Fruit fly (Drosophila melanogaster) whole organism, embryonic: Measurements from ENCODE around the gene Appl.

Experiments used
- Aef1 ChIP-seq: fragments of 200-800 bp; sonication (Bioruptor generic); IDR thresholded peaks from 3 replicates; pipeline ENCODE4 v1.3.6; 2022; ENCODE audit warnings: missing biosample characterization, missing genetic modification characterization
- Awh ChIP-seq: fragments of 200-800 bp; sonication (Bioruptor generic); IDR thresholded peaks from 2 replicates; pipeline ENCODE4, ENCODE4 v1.3.6; 2022; ENCODE audit warnings: missing biosample characterization, missing genetic modification characterization
- B-H2 ChIP-seq: fragments of 200-800 bp; sonication (Bioruptor generic); optimal IDR thresholded peaks from 2 replicates; lab custom pipeline; 2018; ENCODE audit warnings: missing biosample characterization, mild to moderate bottlenecking, missing genetic modification characterization
- BtbVII ChIP-seq: fragments of 200-800 bp; sonication (Bioruptor generic); optimal IDR thresholded peaks from 3 replicates; lab custom pipeline; 2017; ENCODE audit warnings: missing biosample characterization, mild to moderate bottlenecking, missing genetic modification characterization
- CG1024 ChIP-seq: fragments of 200-800 bp; sonication (Bioruptor generic); IDR thresholded peaks from 2 replicates; pipeline ENCODE4 v1.3.6; 2022; ENCODE audit warnings: missing biosample characterization, missing genetic modification characterization
- CG10274 ChIP-seq: fragments of 200-800 bp; sonication (Bioruptor generic); optimal IDR thresholded peaks from 3 replicates; lab custom pipeline; 2017; ENCODE audit warnings: missing biosample characterization, mild to moderate bottlenecking, missing genetic modification characterization
- CG10431 ChIP-seq: fragments of 200-800 bp; sonication (Bioruptor generic); optimal IDR thresholded peaks from 3 replicates; lab custom pipeline; 2018; ENCODE audit warnings: missing biosample characterization, mild to moderate bottlenecking, missing genetic modification characterization
- CG10462 ChIP-seq: fragments of 200-800 bp; sonication (Bioruptor generic); optimal IDR thresholded peaks from 2 replicates; lab custom pipeline; 2016; ENCODE audit warnings: missing biosample characterization, missing genetic modification characterization
- CG10543 ChIP-seq: fragments of 200-800 bp; sonication (Bioruptor generic); optimal IDR thresholded peaks from 3 replicates; lab custom pipeline; 2017; ENCODE audit warnings: missing biosample characterization, mild to moderate bottlenecking, missing genetic modification characterization, moderate library complexity
- CG11093 ChIP-seq: fragments of 200-800 bp; sonication (Bioruptor generic); IDR thresholded peaks from 3 replicates; pipeline ENCODE4 v1.3.6; 2022; ENCODE audit warnings: missing biosample characterization, missing genetic modification characterization
- CG11560 ChIP-seq: fragments of 200-800 bp; sonication (Bioruptor generic); IDR thresholded peaks from 3 replicates; pipeline ENCODE4 v1.3.6; 2022; ENCODE audit warnings: missing biosample characterization, missing genetic modification characterization
- CG11723 ChIP-seq: fragments of 200-800 bp; sonication (Bioruptor generic); optimal IDR thresholded peaks from 2 replicates; lab custom pipeline; 2017; ENCODE audit warnings: missing biosample characterization, mild to moderate bottlenecking, missing genetic modification characterization
- CG12104 ChIP-seq: fragments of 200-800 bp; sonication (Bioruptor generic); optimal IDR thresholded peaks from 3 replicates; lab custom pipeline; 2016; ENCODE audit warnings: missing biosample characterization, missing genetic modification characterization
- CG14667 ChIP-seq: fragments of 200-800 bp; sonication (Bioruptor generic); IDR thresholded peaks from 2 replicates; pipeline ENCODE4 v1.3.6; 2022; ENCODE audit warnings: missing biosample characterization, missing genetic modification characterization
- CG14710 ChIP-seq: fragments of 200-800 bp; sonication (Bioruptor generic); optimal IDR thresholded peaks from 3 replicates; lab custom pipeline; 2019; ENCODE audit warnings: missing biosample characterization, mild to moderate bottlenecking, missing genetic modification characterization, moderate library complexity
- CG15073 ChIP-seq: fragments of 200-800 bp; sonication (Bioruptor generic); optimal IDR thresholded peaks from 2 replicates; lab custom pipeline; 2016; ENCODE audit warnings: missing biosample characterization, missing genetic modification characterization
- CG15269 ChIP-seq: fragments of 200-800 bp; sonication (Bioruptor generic); optimal IDR thresholded peaks from 2 replicates; lab custom pipeline; 2018; ENCODE audit warnings: missing biosample characterization, mild to moderate bottlenecking, missing genetic modification characterization, moderate library complexity
- CG17328 ChIP-seq: fragments of 200-800 bp; sonication (Bioruptor generic); IDR thresholded peaks from 2 replicates; pipeline ENCODE4 v1.3.6; 2022; ENCODE audit warnings: missing biosample characterization, missing genetic modification characterization
- CG1792 ChIP-seq: fragments of 200-800 bp; sonication (Bioruptor generic); optimal IDR thresholded peaks from 2 replicates; lab custom pipeline; 2016; ENCODE audit warnings: missing biosample characterization, missing genetic modification characterization
- CG18619 ChIP-seq: fragments of 200-800 bp; sonication (Bioruptor generic); optimal IDR thresholded peaks from 3 replicates; lab custom pipeline; 2017; ENCODE audit warnings: missing biosample characterization, mild to moderate bottlenecking, missing genetic modification characterization
- CG31224 ChIP-seq: fragments of 200-800 bp; sonication (Bioruptor generic); IDR thresholded peaks from 2 replicates; pipeline ENCODE4 v1.3.6; 2022; ENCODE audit warnings: missing biosample characterization, missing genetic modification characterization
- CG7786 ChIP-seq: fragments of 200-800 bp; sonication (Bioruptor generic); optimal IDR thresholded peaks from 2 replicates; lab custom pipeline; 2016; ENCODE audit warnings: missing biosample characterization, missing genetic modification characterization
- CG7963 ChIP-seq: fragments of 200-800 bp; sonication (Bioruptor generic); IDR thresholded peaks from 3 replicates; pipeline ENCODE4 v1.3.6; 2022; ENCODE audit warnings: missing biosample characterization, missing genetic modification characterization; ENCODE audit not compliant: partially characterized antibody
- CG7987 ChIP-seq: fragments of 200-800 bp; sonication (Bioruptor generic); optimal IDR thresholded peaks from 2 replicates; lab custom pipeline; 2018; ENCODE audit warnings: missing biosample characterization, mild to moderate bottlenecking, missing genetic modification characterization, moderate library complexity
- CG8359 ChIP-seq: fragments of 200-800 bp; sonication (Bioruptor generic); optimal IDR thresholded peaks from 2 replicates; lab custom pipeline; 2017; ENCODE audit warnings: missing biosample characterization, mild to moderate bottlenecking, missing genetic modification characterization, borderline replicate concordance
- CTCF ChIP-seq: fragments of 200-800 bp; sonication (Bioruptor generic); optimal IDR thresholded peaks from 2 replicates; lab custom pipeline; 2017; ENCODE audit warnings: missing biosample characterization, mild to moderate bottlenecking, missing genetic modification characterization, moderate library complexity
- Dp ChIP-seq: fragments of 200-800 bp; sonication (Bioruptor generic); optimal IDR thresholded peaks from 2 replicates; lab custom pipeline; 2018; ENCODE audit warnings: missing biosample characterization, mild to moderate bottlenecking, missing genetic modification characterization, moderate library complexity
- Elba2 ChIP-seq: fragments of 200-800 bp; sonication (Bioruptor generic); optimal IDR thresholded peaks from 3 replicates; lab custom pipeline; 2016; ENCODE audit warnings: missing biosample characterization, missing genetic modification characterization
- Hmx ChIP-seq: fragments of 200-800 bp; sonication (Bioruptor generic); optimal IDR thresholded peaks from 2 replicates; lab custom pipeline; 2016; ENCODE audit warnings: missing biosample characterization, missing genetic modification characterization
- MESR4 ChIP-seq: fragments of 200-800 bp; sonication (Bioruptor generic); optimal IDR thresholded peaks from 2 replicates; lab custom pipeline; 2018; ENCODE audit warnings: missing biosample characterization, mild to moderate bottlenecking, missing genetic modification characterization, moderate library complexity
- Mad ChIP-seq: fragments of 200-800 bp; sonication (Bioruptor generic); optimal IDR thresholded peaks from 2 replicates; lab custom pipeline; 2016; ENCODE audit warnings: missing biosample characterization, missing genetic modification characterization
- Med ChIP-seq: fragments of 200-800 bp; sonication (Bioruptor generic); peaks from one replicate; lab custom pipeline; 2016; ENCODE audit warnings: missing biosample characterization, missing genetic modification characterization, mild to moderate bottlenecking, inconsistent platforms, moderate library complexity
- Nf-YC ChIP-seq: fragments of 200-800 bp; optimal IDR thresholded peaks from 3 replicates; lab custom pipeline; 2019; ENCODE audit warnings: missing biosample characterization, mild to moderate bottlenecking, missing genetic modification characterization, moderate library complexity
- Opbp ChIP-seq: fragments of 200-800 bp; sonication (Bioruptor generic); IDR thresholded peaks from 3 replicates; pipeline ENCODE4 v1.3.6; 2022; ENCODE audit warnings: missing biosample characterization, missing genetic modification characterization; ENCODE audit not compliant: partially characterized antibody
- Poxn ChIP-seq: fragments of 200-800 bp; sonication (Bioruptor generic); IDR thresholded peaks from 2 replicates; pipeline ENCODE4 v1.3.6; 2022; ENCODE audit warnings: missing biosample characterization, missing genetic modification characterization
- Scr ChIP-seq: fragments of 200-800 bp; sonication (Bioruptor generic); IDR thresholded peaks from 2 replicates; pipeline ENCODE4 v1.3.6; 2022; ENCODE audit warnings: missing biosample characterization, missing genetic modification characterization; ENCODE audit not compliant: partially characterized antibody
- Ssrp ChIP-seq: fragments of 200-800 bp; sonication (Bioruptor generic); optimal IDR thresholded peaks from 2 replicates; lab custom pipeline; 2018; ENCODE audit warnings: missing biosample characterization, mild to moderate bottlenecking, missing genetic modification characterization, moderate library complexity
- Stat92E ChIP-seq, 3 experiments: fragments of >200 bp in 2 of 3; fragments of 200-800 bp in 1 of 3; sonication (Bioruptor generic) in 1 of 3; optimal IDR thresholded peaks; 2 replicates each; lab custom pipeline; 2017 to 2019; ENCODE audit warnings: missing biosample characterization in 3 of 3, missing genetic modification characterization in 3 of 3, mild to moderate bottlenecking in 1 of 3, moderate library complexity in 1 of 3
- ab ChIP-seq: fragments of 200-800 bp; sonication (Bioruptor generic); optimal IDR thresholded peaks from 2 replicates; lab custom pipeline; 2016; ENCODE audit warnings: missing biosample characterization, missing genetic modification characterization
- ara ChIP-seq: fragments of 200-800 bp; sonication (Bioruptor generic); IDR thresholded peaks from 2 replicates; pipeline ENCODE4 v1.3.6; 2022; ENCODE audit warnings: missing biosample characterization, missing genetic modification characterization
- bcd ChIP-seq: fragments of 200-800 bp; sonication (Bioruptor generic); optimal IDR thresholded peaks from 2 replicates; lab custom pipeline; 2017; ENCODE audit warnings: missing biosample characterization, mild to moderate bottlenecking, missing genetic modification characterization
- corto ChIP-seq: fragments of 200-800 bp; sonication (Bioruptor generic); optimal IDR thresholded peaks from 2 replicates; lab custom pipeline; 2016; ENCODE audit warnings: missing biosample characterization, mild to moderate bottlenecking, missing genetic modification characterization, moderate library complexity
- disco-r ChIP-seq: fragments of 200-800 bp; sonication (Bioruptor generic); optimal IDR thresholded peaks from 2 replicates; lab custom pipeline; 2016; ENCODE audit warnings: missing biosample characterization, missing genetic modification characterization
- esg ChIP-seq: fragments of 200-800 bp; sonication (Bioruptor generic); conservative IDR thresholded peaks from 2 replicates; pipeline ENCODE4 v1.3.6; 2022; ENCODE audit warnings: missing biosample characterization, missing genetic modification characterization
- ewg ChIP-seq: fragments of 200-800 bp; sonication (Bioruptor generic); optimal IDR thresholded peaks from 3 replicates; lab custom pipeline; 2017; ENCODE audit warnings: mild to moderate bottlenecking, missing biosample characterization, missing genetic modification reagents, missing genetic modification characterization
- grn ChIP-seq: fragments of 200-800 bp; sonication (Bioruptor generic); optimal IDR thresholded peaks from 3 replicates; lab custom pipeline; 2017; ENCODE audit warnings: missing biosample characterization, missing genetic modification characterization
- ham ChIP-seq: fragments of 200-800 bp; sonication (Bioruptor generic); IDR thresholded peaks from 2 replicates; pipeline ENCODE4 v1.3.6; 2022; ENCODE audit warnings: missing biosample characterization, missing genetic modification characterization
- kay ChIP-seq: fragments of 200-800 bp; sonication (Bioruptor generic); optimal IDR thresholded peaks from 2 replicates; lab custom pipeline; 2016; ENCODE audit warnings: missing biosample characterization, missing genetic modification characterization
- twi ChIP-seq: fragments of 200-800 bp; optimal IDR thresholded peaks from 2 replicates; lab custom pipeline; 2019; ENCODE audit warnings: missing biosample characterization, mild to moderate bottlenecking, missing genetic modification characterization, moderate library complexity
- vvl ChIP-seq: fragments of 200-800 bp; sonication (Bioruptor generic); IDR thresholded peaks from 2 replicates; pipeline ENCODE4 v1.3.6; 2022; ENCODE audit warnings: missing biosample characterization, missing genetic modification characterization

Gene Appl

DNA sequence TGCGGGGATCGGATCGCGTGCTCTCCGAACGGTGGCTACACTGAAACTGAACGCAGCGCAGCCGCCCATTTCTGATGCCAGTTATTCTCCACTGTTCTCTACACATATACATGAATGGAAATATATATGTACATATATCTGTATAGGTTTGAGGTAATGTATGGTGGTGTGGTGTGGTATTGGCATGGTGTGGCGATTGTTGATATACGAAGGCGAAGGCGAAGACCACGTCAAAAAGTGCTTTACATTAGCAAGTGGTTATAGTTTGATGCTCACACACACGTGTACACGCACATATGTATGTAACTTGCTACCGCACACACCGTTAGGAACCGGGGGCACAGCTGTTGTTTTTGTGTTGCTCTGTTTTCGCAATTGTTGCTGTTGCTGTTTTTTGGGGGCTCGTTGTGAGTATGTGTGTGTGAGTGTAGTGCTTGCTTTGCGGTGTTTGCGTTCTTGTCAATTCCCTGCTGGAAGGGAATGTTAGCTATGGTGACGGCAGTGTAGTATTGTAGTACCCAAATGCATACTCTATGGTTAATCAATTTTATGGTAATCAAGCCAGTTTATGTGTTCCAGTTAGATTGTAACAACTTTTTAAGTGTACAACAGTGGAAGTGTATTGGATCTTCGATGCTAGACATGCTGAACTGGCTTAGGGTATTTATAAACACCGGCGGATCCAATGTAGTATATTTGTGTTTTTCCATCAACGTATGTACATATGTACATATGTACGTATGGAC, 36.7 kb upstream of the Appl start, which contains the start of gene CG17896 (continued):
- peak; percentile 15 for TF ChIP-seq Dp
- peak; percentile 96 for TF ChIP-seq CG17328
- TF ChIP-seq CG7786 (GFP tag; lab: Kevin White, UChicago) = peak; percentile 99
- TF ChIP-seq CG7963 (GFP tag; lab: Robert Waterston, UW) = no peak
- peak; percentile 97 for TF ChIP-seq ham
- TF ChIP-seq twi (tag; lab: Kevin White, UChicago) = peak; percentile 89
- peak; percentile 93 for TF ChIP-seq CG1024 (GFP tag; lab: Robert Waterston, UW)
- TF ChIP-seq disco-r = peak; percentile 97
- peak; percentile 97 for TF ChIP-seq CG18619 (GFP tag; lab: Kevin White, UChicago)
- peak; percentile 94 for TF ChIP-seq CG11560 (tag; lab: Robert Waterston, UW)
- peak; percentile 84 for TF ChIP-seq B-H2 (GFP tag; lab: Kevin White, UChicago)
- TF ChIP-seq esg (GFP tag; lab: Robert Waterston, UW) = peak; percentile 95
- peak; percentile 80 for TF ChIP-seq CG8359 (GFP tag; lab: Kevin White, UChicago)
- TF ChIP-seq CG11723 (GFP tag; lab: Kevin White, UChicago) = peak; percentile 89
- peak; percentile 95 for TF ChIP-seq CG11093 (GFP tag; lab: Robert Waterston, UW)
- peak; percentile 94 for TF ChIP-seq Hmx (GFP tag; lab: Kevin White, UChicago)
- peak; percentile 77 for TF ChIP-seq grn
- peak; percentile 92 for TF ChIP-seq Ssrp (tag; lab: Kevin White, UChicago)
- TF ChIP-seq CG10462 (GFP tag; lab: Kevin White, UChicago) = peak; percentile 93
- peak; percentile 96 for TF ChIP-seq ara
- TF ChIP-seq CG15073 (GFP tag; lab: Kevin White, UChicago) = peak; percentile 81
- TF ChIP-seq CG14667 = peak; percentile 97
- peak; percentile 96 for TF ChIP-seq Awh (GFP tag; lab: Robert Waterston, UW)
- peak; percentile 85 for TF ChIP-seq CG10543 (GFP tag; lab: Kevin White, UChicago)
- TF ChIP-seq Nf-YC = peak; percentile 76
- peak; percentile 61 for TF ChIP-seq MESR4 (GFP tag; lab: Kevin White, UChicago)
- peak; percentile 97 for TF ChIP-seq BtbVII
- peak; percentile 94 for TF ChIP-seq CG10274
- TF ChIP-seq Elba2 = peak; percentile 8
- peak; percentile 98 for TF ChIP-seq CG15269
- TF ChIP-seq CG14710 = peak; percentile 76
- peak; percentile 88 for TF ChIP-seq ewg (GFP tag; lab: Kevin White, UChicago)
- peak; percentile 92 for TF ChIP-seq corto (GFP tag; lab: Kevin White, UChicago)
- TF ChIP-seq vvl (GFP tag; lab: Robert Waterston, UW) = peak; percentile 98
- peak; percentile 98 for TF ChIP-seq Poxn
- peak; percentile 53 for TF ChIP-seq CG10431 (GFP tag; lab: Kevin White, UChicago)
- peak; percentile 98 for TF ChIP-seq CG31224
- TF ChIP-seq bcd (GFP tag; lab: Kevin White, UChicago) = peak; percentile 98
- peak; percentile 99 for TF ChIP-seq Aef1 (GFP tag; lab: Robert Waterston, UW)
- TF ChIP-seq Mad (GFP tag; lab: Kevin White, UChicago) = peak; percentile 97
- TF ChIP-seq Scr (GFP tag; lab: Robert Waterston, UW) = no peak
- TF ChIP-seq CG1792 (GFP tag; lab: Kevin White, UChicago) = peak; percentile 98
- TF ChIP-seq ab (GFP tag; lab: Kevin White, UChicago) = peak; percentile 96
- peak; percentile 43 for TF ChIP-seq CTCF
- peak; percentile 95 for TF ChIP-seq CG7987 (GFP tag; lab: Kevin White, UChicago)
- TF ChIP-seq Opbp (GFP tag; lab: Robert Waterston, UW) = no peak
- TF ChIP-seq Med = peak; percentile 100
- TF ChIP-seq kay (GFP tag; lab: Kevin White, UChicago) = peak; percentile 94
- TF ChIP-seq CG12104 (GFP tag; lab: Kevin White, UChicago) = peak; percentile 97
- peak in 1 of 3 experiments; percentile 13 for TF ChIP-seq Stat92E (GFP tag; optimal IDR thresholded peaks at IDR 0.05; lab: Kevin White, UChicago)
